Worm (Caenorhabditis elegans) whole organism, L4 larva: ENCODE data around the gene snt-1.

ENCODE experiments used
- F10B5.3 ChIP-seq: sonication (generic microtip); optimal IDR thresholded peaks from 2 replicates; lab custom pipeline; 2016; ENCODE audit warnings: mild to moderate bottlenecking, missing genetic modification characterization, missing compliant biosample characterization
- F49E8.2 ChIP-seq: sonication (generic microtip); optimal IDR thresholded peaks from 2 replicates; lab custom pipeline; 2016; ENCODE audit warnings: missing compliant biosample characterization, mild to moderate bottlenecking, missing genetic modification characterization, borderline replicate concordance
- R02D3.7 ChIP-seq: fragments of 150-350 bp; sonication (generic microtip); optimal IDR thresholded peaks from 3 replicates; lab custom pipeline; 2014; ENCODE audit warnings: missing biosample characterization, missing genetic modification characterization
- aha-1 ChIP-seq: fragments of 150-350 bp; peaks from one replicate; lab custom pipeline; 2014; ENCODE audit warnings: missing biosample characterization, missing genetic modification characterization
- ama-1 ChIP-seq: fragments of 150-350 bp; optimal IDR thresholded peaks from 2 replicates; lab custom pipeline; 2014; ENCODE audit warnings: inconsistent platforms, mixed read lengths
- arid-1 ChIP-seq: fragments of 200-800 bp; sonication (Bioruptor generic); conservative IDR thresholded peaks from 2 replicates; pipeline ENCODE4 v1.3.6; 2022; ENCODE audit warnings: missing genetic modification reagents, missing genetic modification characterization, missing compliant biosample characterization
- ceh-20 ChIP-seq: fragments of 200-800 bp; sonication (Bioruptor generic); IDR thresholded peaks from 2 replicates; pipeline ENCODE4 v1.3.6; 2022; ENCODE audit warnings: missing genetic modification reagents, missing genetic modification characterization, missing compliant biosample characterization
- ceh-32 ChIP-seq: sonication (generic microtip); optimal IDR thresholded peaks from 2 replicates; lab custom pipeline; 2016; ENCODE audit warnings: mild to moderate bottlenecking, missing genetic modification characterization, missing compliant biosample characterization; ENCODE audit not compliant: poor library complexity
- ceh-44 ChIP-seq: fragments of 200-800 bp; sonication (Bioruptor generic); IDR thresholded peaks from 2 replicates; pipeline ENCODE4 v1.3.6; 2022; ENCODE audit warnings: missing genetic modification reagents, missing genetic modification characterization, missing compliant biosample characterization
- ceh-62 ChIP-seq: sonication (generic microtip); optimal IDR thresholded peaks from 2 replicates; lab custom pipeline; 2017; ENCODE audit warnings: missing biosample characterization, missing genetic modification characterization
- ceh-82 ChIP-seq: sonication (generic microtip); optimal IDR thresholded peaks from 2 replicates; lab custom pipeline; 2017; ENCODE audit warnings: missing biosample characterization, missing genetic modification characterization
- ces-1 ChIP-seq: fragments of 150-350 bp; sonication (generic microtip); optimal IDR thresholded peaks from 4 replicates; lab custom pipeline; 2014; ENCODE audit warnings: missing biosample characterization, missing genetic modification reagents, missing genetic modification characterization
- ctbp-1 ChIP-seq: fragments of 200-800 bp; sonication (Bioruptor generic); IDR thresholded peaks from 2 replicates; pipeline ENCODE4 v1.3.6; 2022; ENCODE audit warnings: missing genetic modification reagents, missing genetic modification characterization, missing compliant biosample characterization
- daf-16 ChIP-seq, 3 experiments: sonication (generic microtip); optimal IDR thresholded peaks; 2 replicates each; lab custom pipeline; 2016 to 2017; ENCODE audit warnings: missing genetic modification characterization in 3 of 3, missing genetic modification reagents in 3 of 3, mild to moderate bottlenecking in 2 of 3, missing compliant biosample characterization in 2 of 3, missing biosample characterization in 1 of 3, moderate library complexity in 1 of 3
- duxl-1 ChIP-seq: sonication (generic microtip); optimal IDR thresholded peaks from 2 replicates; lab custom pipeline; 2016; ENCODE audit warnings: mild to moderate bottlenecking, missing genetic modification characterization, moderate library complexity, missing compliant biosample characterization; ENCODE audit not compliant: poor library complexity
- dve-1 ChIP-seq: sonication (generic microtip); optimal IDR thresholded peaks from 2 replicates; lab custom pipeline; 2017; ENCODE audit warnings: antibody characterized with exemption, mild to moderate bottlenecking, missing genetic modification characterization, missing compliant biosample characterization; ENCODE audit not compliant: insufficient read depth
- egl-27 ChIP-seq: sonication (generic microtip); optimal IDR thresholded peaks from 3 replicates; lab custom pipeline; 2017; ENCODE audit warnings: missing biosample characterization, missing genetic modification reagents, missing genetic modification characterization
- fkh-10 ChIP-seq: fragments of 150-350 bp; optimal IDR thresholded peaks from 2 replicates; lab custom pipeline; 2014; ENCODE audit warnings: missing biosample characterization, missing genetic modification reagents, missing genetic modification characterization
- fos-1 ChIP-seq: fragments of 150-350 bp; optimal IDR thresholded peaks from 2 replicates; lab custom pipeline; 2014; ENCODE audit warnings: missing biosample characterization, missing genetic modification characterization
- gei-8 ChIP-seq: fragments of 200-800 bp; sonication (Bioruptor generic); optimal IDR thresholded peaks from 2 replicates; lab custom pipeline; 2018; ENCODE audit warnings: mild to moderate bottlenecking, missing genetic modification characterization, missing compliant biosample characterization
- hmg-1.1 ChIP-seq: fragments of 200-800 bp; sonication (Bioruptor generic); IDR thresholded peaks from 2 replicates; pipeline ENCODE4 v1.3.6; 2022; ENCODE audit warnings: missing genetic modification reagents, missing genetic modification characterization, missing compliant biosample characterization
- jun-1 ChIP-seq: fragments of 150-350 bp; optimal IDR thresholded peaks from 2 replicates; lab custom pipeline; 2014; ENCODE audit warnings: missing biosample characterization, missing genetic modification reagents, missing genetic modification characterization
- lim-7 ChIP-seq: fragments of 200-800 bp; sonication (Bioruptor generic); IDR thresholded peaks from 2 replicates; pipeline ENCODE4 v1.3.6; 2022; ENCODE audit warnings: missing genetic modification characterization, missing compliant biosample characterization
- lin-1 ChIP-seq: fragments of 200-800 bp; sonication (Bioruptor generic); IDR thresholded peaks from 2 replicates; pipeline ENCODE4 v1.3.6; 2022; ENCODE audit warnings: missing genetic modification reagents, missing genetic modification characterization, missing compliant biosample characterization
- lin-13 ChIP-seq: fragments of 150-350 bp; optimal IDR thresholded peaks from 2 replicates; lab custom pipeline; 2014; ENCODE audit warnings: missing biosample characterization, missing genetic modification reagents, missing genetic modification characterization
- lin-29 ChIP-seq: fragments of 200-800 bp; sonication (Bioruptor generic); IDR thresholded peaks from 2 replicates; pipeline ENCODE4 v1.3.6; 2022; ENCODE audit warnings: missing genetic modification reagents, missing genetic modification characterization, missing compliant biosample characterization
- lin-39 ChIP-seq: fragments of 150-350 bp; optimal IDR thresholded peaks from 2 replicates; lab custom pipeline; 2014; ENCODE audit warnings: missing biosample characterization, missing genetic modification reagents, missing genetic modification characterization
- madf-5 ChIP-seq, 2 experiments: fragments of 200-800 bp; sonication (Bioruptor generic); IDR thresholded peaks; 2 replicates each; pipeline ENCODE4 v1.3.6; 2022; ENCODE audit warnings: missing compliant biosample characterization in 2 of 2, missing genetic modification characterization in 2 of 2
- madf-9 ChIP-seq: fragments of 200-800 bp; sonication (Bioruptor generic); conservative IDR thresholded peaks from 2 replicates; pipeline ENCODE4 v1.3.6; 2022; ENCODE audit warnings: missing genetic modification reagents, missing genetic modification characterization, missing compliant biosample characterization
- mdl-1 ChIP-seq, 2 experiments: fragments of 150-350 bp in 1 of 2; sonication (generic microtip) in 1 of 2; optimal IDR thresholded peaks; 2 replicates each; lab custom pipeline; 2014 to 2017; ENCODE audit warnings: missing biosample characterization in 2 of 2, missing genetic modification characterization in 2 of 2
- mdt-29 ChIP-seq: fragments of 200-800 bp; sonication (Bioruptor generic); IDR thresholded peaks from 2 replicates; pipeline ENCODE4 v1.3.6; 2022; ENCODE audit warnings: missing genetic modification reagents, missing genetic modification characterization, missing compliant biosample characterization
- mxl-2 ChIP-seq: fragments of 200-800 bp; sonication (Bioruptor generic); conservative IDR thresholded peaks from 2 replicates; pipeline ENCODE4 v1.3.6; 2022; ENCODE audit warnings: missing genetic modification reagents, missing genetic modification characterization, missing compliant biosample characterization
- mxl-3 ChIP-seq: fragments of 200-800 bp; sonication (Bioruptor generic); optimal IDR thresholded peaks from 2 replicates; lab custom pipeline; 2018; ENCODE audit warnings: mild to moderate bottlenecking, missing genetic modification characterization, missing compliant biosample characterization
- nhr-10 ChIP-seq: fragments of 150-350 bp; optimal IDR thresholded peaks from 2 replicates; lab custom pipeline; 2014; ENCODE audit warnings: missing biosample characterization, missing genetic modification characterization
- nhr-102 ChIP-seq: sonication (generic microtip); optimal IDR thresholded peaks from 2 replicates; lab custom pipeline; 2016; ENCODE audit warnings: mild to moderate bottlenecking, missing genetic modification characterization, moderate library complexity, missing compliant biosample characterization
- nhr-11 ChIP-seq: fragments of 150-350 bp; optimal IDR thresholded peaks from 2 replicates; lab custom pipeline; 2014; ENCODE audit warnings: missing biosample characterization, missing genetic modification characterization
- nhr-237 ChIP-seq: sonication (generic microtip); optimal IDR thresholded peaks from 2 replicates; lab custom pipeline; 2017; ENCODE audit warnings: missing biosample characterization, missing genetic modification characterization
- nhr-25 ChIP-seq: sonication (generic microtip); optimal IDR thresholded peaks from 2 replicates; lab custom pipeline; 2017; ENCODE audit warnings: missing genetic modification characterization, mild to moderate bottlenecking, missing compliant biosample characterization, antibody characterized with exemption, moderate library complexity, borderline replicate concordance; ENCODE audit not compliant: insufficient read depth
- nhr-28 ChIP-seq: fragments of 150-350 bp; optimal IDR thresholded peaks from 2 replicates; lab custom pipeline; 2014; ENCODE audit warnings: missing biosample characterization, missing genetic modification characterization
- nhr-41 ChIP-seq: fragments of 200-800 bp; sonication (Bioruptor generic); IDR thresholded peaks from 2 replicates; pipeline ENCODE4 v1.3.6; 2022; ENCODE audit warnings: missing genetic modification reagents, missing genetic modification characterization, missing compliant biosample characterization
- nhr-48 ChIP-seq: sonication (generic microtip); optimal IDR thresholded peaks from 2 replicates; lab custom pipeline; 2016; ENCODE audit warnings: mild to moderate bottlenecking, missing genetic modification characterization, missing compliant biosample characterization
- nhr-77 ChIP-seq: fragments of 150-350 bp; optimal IDR thresholded peaks from 2 replicates; lab custom pipeline; 2014; ENCODE audit warnings: missing biosample characterization, missing genetic modification characterization
- pqm-1 ChIP-seq: sonication (generic microtip); optimal IDR thresholded peaks from 2 replicates; lab custom pipeline; 2017; ENCODE audit warnings: missing biosample characterization, missing genetic modification characterization
- sdz-12 ChIP-seq: fragments of 200-800 bp; sonication (Bioruptor generic); optimal IDR thresholded peaks from 2 replicates; lab custom pipeline; 2018; ENCODE audit warnings: mild to moderate bottlenecking, missing genetic modification characterization, missing compliant biosample characterization
- snpc-4 ChIP-seq: fragments of 150-350 bp; optimal IDR thresholded peaks from 2 replicates; lab custom pipeline; 2014; ENCODE audit warnings: missing biosample characterization, missing genetic modification characterization
- spr-1 ChIP-seq: sonication (generic microtip); optimal IDR thresholded peaks from 2 replicates; lab custom pipeline; 2016; ENCODE audit warnings: mild to moderate bottlenecking, missing genetic modification characterization, missing compliant biosample characterization
- unc-130 ChIP-seq: sonication (generic microtip); optimal IDR thresholded peaks from 2 replicates; lab custom pipeline; 2016; ENCODE audit warnings: missing genetic modification reagents, missing genetic modification characterization, missing compliant biosample characterization
- zag-1 ChIP-seq: fragments of 150-350 bp; optimal IDR thresholded peaks from 2 replicates; lab custom pipeline; 2014; ENCODE audit warnings: missing biosample characterization, missing genetic modification characterization
- zfp-3 ChIP-seq: fragments of 200-800 bp; sonication (Bioruptor generic); conservative IDR thresholded peaks from 2 replicates; pipeline ENCODE4 v1.3.6; 2022; ENCODE audit warnings: missing genetic modification reagents, missing genetic modification characterization, missing compliant biosample characterization
- zip-2 ChIP-seq: fragments of 150-350 bp; optimal IDR thresholded peaks from 2 replicates; lab custom pipeline; 2014; ENCODE audit warnings: missing biosample characterization, missing genetic modification characterization
- ztf-11 ChIP-seq: fragments of 150-350 bp; optimal IDR thresholded peaks from 2 replicates; lab custom pipeline; 2014; ENCODE audit warnings: missing biosample characterization, missing genetic modification characterization
- ztf-7 ChIP-seq: fragments of 150-350 bp; optimal IDR thresholded peaks from 2 replicates; lab custom pipeline; 2014; ENCODE audit warnings: missing biosample characterization, missing genetic modification characterization

snt-1 gene

ce11 chrII:6849308-6849707, 38.5 kb downstream of the snt-1 start (continued):
- TF ChIP-seq nhr-102 (tag; lab: Kevin White, UChicago), result no peak
- TF ChIP-seq ztf-11 (tag; lab: Kevin White, UChicago), result no peak
- TF ChIP-seq ceh-20 (GFP tag; lab: Robert Waterston, UW), result peak; percentile 41; the same call in 1 of the 2 replicates
- TF ChIP-seq daf-16 (GFP tag; optimal IDR thresholded peaks at IDR 0.05; lab: Kevin White, UChicago), result peak in 1 of 2 experiments; percentile 67
- TF ChIP-seq daf-16 (tag; optimal IDR thresholded peaks at IDR 0.05; lab: Kevin White, UChicago), result no peak
- TF ChIP-seq gei-8 (GFP tag; lab: Kevin White, UChicago), result no peak
- TF ChIP-seq nhr-10 (tag; lab: Kevin White, UChicago), result peak; percentile 47
- no peak for TF ChIP-seq madf-5 (GFP tag; IDR thresholded peaks at IDR 0.05; lab: Robert Waterston, UW)
- no peak for TF ChIP-seq ceh-62 (tag; lab: Kevin White, UChicago)
- TF ChIP-seq nhr-237 (tag; lab: Kevin White, UChicago), result no peak
- TF ChIP-seq madf-9, result no peak
- TF ChIP-seq snpc-4 (tag; lab: Kevin White, UChicago), result no peak
- TF ChIP-seq lin-39 (tag; lab: Kevin White, UChicago), result no peak
- peak; percentile 76 for TF ChIP-seq nhr-11 (tag; lab: Kevin White, UChicago)
- no peak for TF ChIP-seq ces-1 (GFP tag; lab: Kevin White, UChicago)
- TF ChIP-seq nhr-28 (tag; lab: Kevin White, UChicago), result peak; percentile 94
- TF ChIP-seq lin-13 (GFP tag; lab: Kevin White, UChicago), result no peak
- no peak for TF ChIP-seq ctbp-1 (GFP tag; lab: Robert Waterston, UW)
- no peak for TF ChIP-seq F49E8.2
- TF ChIP-seq nhr-25 (tag; lab: Kevin White, UChicago), result peak; percentile 61
- TF ChIP-seq mxl-2 (GFP tag; lab: Robert Waterston, UW), result no peak
- TF ChIP-seq hmg-1.1 (GFP tag; lab: Robert Waterston, UW), result 0 out of 2 replicates have a peak, but pooled peaks have one; percentile 13
- TF ChIP-seq nhr-77 (tag; lab: Kevin White, UChicago), result peak; percentile 76
- TF ChIP-seq ceh-44 (GFP tag; lab: Robert Waterston, UW), result no peak
- TF ChIP-seq lim-7 (GFP tag; lab: Robert Waterston, UW), result no peak
- no peak for TF ChIP-seq ceh-32 (tag; lab: Kevin White, UChicago)
- TF ChIP-seq zip-2 (tag; lab: Kevin White, UChicago), result no peak
- TF ChIP-seq dve-1 (tag; lab: Kevin White, UChicago), result peak; percentile 17
- no peak for TF ChIP-seq unc-130 (GFP tag; lab: Kevin White, UChicago)
- TF ChIP-seq fos-1 (tag; lab: Kevin White, UChicago), result no peak
- peak; percentile 40 for TF ChIP-seq egl-27 (tag; lab: Kevin White, UChicago)
- TF ChIP-seq R02D3.7 (tag; lab: Kevin White, UChicago), result no peak
- peak; percentile 14; the same call in 1 of the 2 replicates for TF ChIP-seq nhr-41 (GFP tag; lab: Robert Waterston, UW)
- TF ChIP-seq nhr-48 (tag; lab: Kevin White, UChicago), result peak; percentile 81
- peak; percentile 81 for TF ChIP-seq mxl-3 (GFP tag; lab: Kevin White, UChicago)
- TF ChIP-seq zfp-3 (GFP tag; lab: Robert Waterston, UW), result no peak
- TF ChIP-seq ztf-7, result no peak
- TF ChIP-seq duxl-1 (tag; lab: Kevin White, UChicago), result no peak
- no peak for TF ChIP-seq lin-29
- TF ChIP-seq ceh-82 (tag; lab: Kevin White, UChicago), result no peak
- TF ChIP-seq fkh-10, result no peak
- no peak for TF ChIP-seq zag-1 (tag; lab: Kevin White, UChicago)
- TF ChIP-seq mdt-29 (GFP tag; lab: Robert Waterston, UW), result no peak
- no peak for TF ChIP-seq sdz-12 (GFP tag; lab: Kevin White, UChicago)
- TF ChIP-seq jun-1 (tag; lab: Kevin White, UChicago), result no peak
- TF ChIP-seq arid-1 (GFP tag; lab: Robert Waterston, UW), result no peak
- TF ChIP-seq aha-1 (tag; lab: Kevin White, UChicago), result peak; percentile 97
- TF ChIP-seq F10B5.3 (tag; lab: Kevin White, UChicago), result no peak
- TF ChIP-seq spr-1 (tag; lab: Kevin White, UChicago), result no peak
- no peak for TF ChIP-seq ama-1
- no peak for TF ChIP-seq pqm-1 (tag; lab: Kevin White, UChicago)
- TF ChIP-seq mdl-1 (tag; optimal IDR thresholded peaks at IDR 0.05; lab: Kevin White, UChicago), result peak; percentile 73 to 97
- peak; percentile 64 for TF ChIP-seq lin-1
